Fruit fly (Drosophila melanogaster) whole organism, wandering third instar larva: ENCODE measurements around the gene DnaJ-H.

Source experiments
- Abd-B ChIP-seq: fragments of >200 bp; optimal IDR thresholded peaks from 2 replicates; lab custom pipeline; 2017; ENCODE audit warnings: missing biosample characterization, missing genetic modification characterization
- CG32264 ChIP-seq: fragments of 200-800 bp; sonication (Bioruptor generic); optimal IDR thresholded peaks from 2 replicates; lab custom pipeline; 2016; ENCODE audit warnings: missing biosample characterization, missing genetic modification characterization
- CG9705 ChIP-seq: fragments of 200-800 bp; sonication (Bioruptor generic); optimal IDR thresholded peaks from 2 replicates; lab custom pipeline; 2018; ENCODE audit warnings: missing biosample characterization, mild to moderate bottlenecking, missing genetic modification characterization
- CrebA ChIP-seq: fragments of 200-800 bp; sonication (Bioruptor generic); optimal IDR thresholded peaks from 2 replicates; lab custom pipeline; 2016; ENCODE audit warnings: missing biosample characterization, mild to moderate bottlenecking, missing genetic modification characterization, borderline replicate concordance
- Dfd ChIP-seq: fragments of >200 bp; optimal IDR thresholded peaks from 2 replicates; lab custom pipeline; 2017; ENCODE audit warnings: missing biosample characterization, missing genetic modification characterization
- Dif ChIP-seq: fragments of 200-275, 200-300 bp; sonication (Bioruptor generic); optimal IDR thresholded peaks from 2 replicates; lab custom pipeline; 2018; ENCODE audit warnings: missing biosample characterization, missing genetic modification characterization; ENCODE audit not compliant: partially characterized antibody
- GATAd ChIP-seq: sonication (Bioruptor generic); optimal IDR thresholded peaks from 2 replicates; lab custom pipeline; 2016; ENCODE audit warnings: missing biosample characterization, missing genetic modification characterization
- HLH106 ChIP-seq: fragments of 200-800 bp; optimal IDR thresholded peaks from 3 replicates; lab custom pipeline; 2019; ENCODE audit warnings: missing biosample characterization, mild to moderate bottlenecking, missing genetic modification characterization, moderate library complexity
- Hnf4 ChIP-seq: fragments of 200-800 bp; sonication (Bioruptor generic); optimal IDR thresholded peaks from 2 replicates; lab custom pipeline; 2016; ENCODE audit warnings: missing biosample characterization, mild to moderate bottlenecking, missing genetic modification characterization
- Hr78 ChIP-seq: fragments of >200 bp; optimal IDR thresholded peaks from 2 replicates; lab custom pipeline; 2017; ENCODE audit warnings: missing biosample characterization, missing genetic modification characterization
- Hr83 ChIP-seq: fragments of 200-300 bp; sonication (Bioruptor generic); optimal IDR thresholded peaks from 2 replicates; lab custom pipeline; 2016; ENCODE audit warnings: missing biosample characterization, mild to moderate bottlenecking, missing genetic modification characterization, moderate library complexity; ENCODE audit not compliant: poor library complexity, severe bottlenecking
- Jra ChIP-seq: sonication (Bioruptor generic); optimal IDR thresholded peaks from 2 replicates; lab custom pipeline; 2016; ENCODE audit warnings: missing biosample characterization, missing genetic modification characterization
- Mio ChIP-seq: sonication (Bioruptor generic); optimal IDR thresholded peaks from 2 replicates; lab custom pipeline; 2016; ENCODE audit warnings: missing biosample characterization, missing genetic modification characterization
- Myc ChIP-seq: fragments of >200 bp; optimal IDR thresholded peaks from 2 replicates; lab custom pipeline; 2017
- N ChIP-seq: fragments of >200 bp; optimal IDR thresholded peaks from 2 replicates; lab custom pipeline; 2018; ENCODE audit warnings: missing biosample characterization, missing external identifiers, missing genetic modification characterization
- OdsH ChIP-seq: fragments of 200-800 bp; sonication (Bioruptor generic); optimal IDR thresholded peaks from 2 replicates; lab custom pipeline; 2016; ENCODE audit warnings: missing biosample characterization, mild to moderate bottlenecking, missing genetic modification characterization
- Rel ChIP-seq, 2 experiments: fragments of 200-800 bp; sonication (Bioruptor generic) in 1 of 2; optimal IDR thresholded peaks; 2 replicates in 1 of 2; 3 replicates in 1 of 2; lab custom pipeline; 2016 to 2019; ENCODE audit warnings: mild to moderate bottlenecking in 2 of 2, missing biosample characterization in 2 of 2, missing genetic modification characterization in 2 of 2, moderate library complexity in 1 of 2
- Sp1 ChIP-seq: fragments of 200-800 bp; sonication (Bioruptor generic); optimal IDR thresholded peaks from 3 replicates; lab custom pipeline; 2019; ENCODE audit warnings: missing biosample characterization, mild to moderate bottlenecking, missing genetic modification characterization, moderate library complexity
- Vsx2 ChIP-seq: fragments of 200-300, 225-300 bp; sonication (Bioruptor generic); optimal IDR thresholded peaks from 2 replicates; lab custom pipeline; 2018; ENCODE audit warnings: missing biosample characterization, missing genetic modification characterization; ENCODE audit not compliant: partially characterized antibody
- br ChIP-seq: fragments of 200-800 bp; sonication (Bioruptor generic); optimal IDR thresholded peaks from 2 replicates; lab custom pipeline; 2016; ENCODE audit warnings: missing biosample characterization, missing genetic modification characterization
- brk ChIP-seq: fragments of 200-800 bp; sonication (Bioruptor generic); optimal IDR thresholded peaks from 2 replicates; lab custom pipeline; 2016; ENCODE audit warnings: missing biosample characterization, mild to moderate bottlenecking, missing genetic modification characterization
- dl ChIP-seq, 2 experiments: fragments of 175-275, 200-275 bp in 1 of 2; fragments of 200-275 bp in 1 of 2; sonication (Bioruptor generic); optimal IDR thresholded peaks; lab custom pipeline; 2018; ENCODE audit warnings: mild to moderate bottlenecking in 2 of 2, missing biosample characterization in 2 of 2, missing genetic modification characterization in 2 of 2, moderate library complexity in 2 of 2; ENCODE audit not compliant: partially characterized antibody in 2 of 2, insufficient read depth in 1 of 2
- dmrt93B ChIP-seq: fragments of 200-800 bp; sonication (Bioruptor generic); optimal IDR thresholded peaks from 2 replicates; lab custom pipeline; 2018; ENCODE audit warnings: missing biosample characterization, mild to moderate bottlenecking, missing genetic modification characterization
- dsf ChIP-seq: sonication (Bioruptor generic); optimal IDR thresholded peaks from 2 replicates; lab custom pipeline; 2016; ENCODE audit warnings: missing biosample characterization, missing genetic modification characterization, borderline replicate concordance
- ey ChIP-seq: fragments of 200-800 bp; sonication (Bioruptor generic); optimal IDR thresholded peaks from 2 replicates; lab custom pipeline; 2016; ENCODE audit warnings: missing biosample characterization, missing genetic modification characterization
- foxo ChIP-seq, 2 experiments: fragments of 200-800 bp; sonication (Bioruptor generic); optimal IDR thresholded peaks; 2 replicates in 1 of 2; 3 replicates in 1 of 2; lab custom pipeline; 2016 to 2017; ENCODE audit warnings: missing biosample characterization in 2 of 2, missing genetic modification characterization in 2 of 2
- fru ChIP-seq: fragments of 200-800 bp; sonication (Bioruptor generic); optimal IDR thresholded peaks from 3 replicates; lab custom pipeline; 2016; ENCODE audit warnings: missing biosample characterization, mild to moderate bottlenecking, missing genetic modification characterization
- h ChIP-seq: fragments of 200-800 bp; sonication (Bioruptor generic); optimal IDR thresholded peaks from 3 replicates; lab custom pipeline; 2016; ENCODE audit warnings: missing biosample characterization, mild to moderate bottlenecking, missing genetic modification characterization
- jim ChIP-seq: fragments of 175-275, 200-325 bp; sonication (Bioruptor generic); optimal IDR thresholded peaks from 2 replicates; lab custom pipeline; 2016; ENCODE audit warnings: missing biosample characterization, mild to moderate bottlenecking, missing genetic modification characterization
- lola ChIP-seq: fragments of >200 bp; optimal IDR thresholded peaks from 2 replicates; lab custom pipeline; 2017; ENCODE audit warnings: missing biosample characterization, missing genetic modification characterization
- pan ChIP-seq: fragments of >200 bp; optimal IDR thresholded peaks from 2 replicates; lab custom pipeline; 2017
- psq ChIP-seq: fragments of 200-800 bp; sonication (Bioruptor generic); optimal IDR thresholded peaks from 3 replicates; lab custom pipeline; 2017; ENCODE audit warnings: missing biosample characterization, mild to moderate bottlenecking, missing genetic modification characterization, moderate library complexity
- rgr ChIP-seq: fragments of 200-800 bp; sonication (Bioruptor generic); optimal IDR thresholded peaks from 3 replicates; lab custom pipeline; 2016; ENCODE audit warnings: missing biosample characterization, mild to moderate bottlenecking, missing genetic modification characterization
- sage ChIP-seq: fragments of 200-800 bp; sonication (Bioruptor generic); optimal IDR thresholded peaks from 2 replicates; lab custom pipeline; 2016; ENCODE audit warnings: missing biosample characterization, mild to moderate bottlenecking, missing genetic modification characterization
- sv ChIP-seq: fragments of 200-800 bp; sonication (Bioruptor generic); optimal IDR thresholded peaks from 3 replicates; lab custom pipeline; 2016; ENCODE audit warnings: missing biosample characterization, missing genetic modification characterization
- tai ChIP-seq: sonication (Bioruptor generic); optimal IDR thresholded peaks from 2 replicates; lab custom pipeline; 2016; ENCODE audit warnings: missing biosample characterization, missing genetic modification characterization
- usp ChIP-seq: fragments of >200 bp; optimal IDR thresholded peaks from 2 replicates; lab custom pipeline; 2017; ENCODE audit warnings: missing biosample characterization, missing genetic modification characterization
- woc ChIP-seq: sonication (Bioruptor generic); optimal IDR thresholded peaks from 2 replicates; lab custom pipeline; 2016; ENCODE audit warnings: missing biosample characterization, mild to moderate bottlenecking, missing genetic modification characterization

DnaJ-H gene

DNA sequence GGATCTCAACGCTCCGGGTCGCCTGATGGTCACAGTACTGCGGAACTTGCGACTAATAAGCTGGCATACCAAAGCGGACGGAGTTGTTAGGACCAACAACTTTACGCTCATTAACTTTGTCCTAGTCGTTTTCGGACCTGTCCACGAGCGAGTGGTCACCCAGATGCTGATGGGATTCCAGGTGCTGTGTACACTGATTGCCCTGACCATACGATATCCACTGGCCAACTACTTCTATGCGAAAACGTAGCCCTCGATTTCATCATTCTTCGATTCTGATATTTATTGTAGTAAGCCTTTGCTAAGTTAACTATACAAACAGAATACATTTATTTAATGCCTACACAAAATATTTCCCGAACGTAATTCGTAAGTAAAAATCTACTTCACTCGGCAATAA lies 17.3 kb upstream of the DnaJ-H start, which contains the start of gene Rsph1:
TSS of gene Rsph1 (plus strand) at position 301 of the 400 bp plus-strand sequence.
- TF ChIP-seq GATAd = no peak
- no peak for TF ChIP-seq dl (GFP tag; optimal IDR thresholded peaks at IDR 0.05; lab: Kevin White, UChicago; ENCODE audit: insufficient read depth in 1 of 2, partially characterized antibody in 2 of 2)

DNA sequence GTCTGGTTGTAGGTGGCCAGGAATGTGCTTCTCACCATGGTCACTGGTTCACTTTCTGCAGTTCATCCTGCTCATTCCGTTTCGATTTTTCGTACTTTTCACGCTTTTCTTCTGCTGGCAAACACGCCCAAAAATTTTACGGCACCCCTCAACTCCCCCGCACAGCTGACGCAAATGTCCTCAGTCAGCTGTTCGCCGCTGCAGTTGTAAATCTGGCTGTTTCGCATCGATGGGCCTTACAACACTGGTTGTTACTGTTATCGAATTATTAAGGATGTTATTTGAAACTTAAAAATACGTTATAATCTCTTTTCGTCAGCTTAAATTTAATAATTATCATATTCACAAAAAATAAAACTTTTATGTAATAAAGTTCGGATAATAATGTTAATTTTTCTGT lies 16.5 kb upstream of the DnaJ-H start, which contains the start of gene Mgat3:
TSS of gene Mgat3 (minus strand) at position 182 of the 400 bp plus-strand sequence.
- TF ChIP-seq ey (GFP tag; lab: Kevin White, UChicago) (no peak), Vsx2 (GFP tag; lab: Kevin White, UChicago) (no peak), brk (GFP tag; lab: Kevin White, UChicago) (no peak), fru (GFP tag; lab: Kevin White, UChicago) (no peak), Sp1 (GFP tag; lab: Kevin White, UChicago) (no peak), Abd-B (GFP tag; lab: Kevin White, UChicago) (no peak), h (GFP tag; lab: Kevin White, UChicago) (no peak), jim (GFP tag; lab: Kevin White, UChicago) (no peak), OdsH (GFP tag; lab: Kevin White, UChicago) (no peak), dsf (no peak)

- no peak for TF ChIP-seq Rel (GFP tag; optimal IDR thresholded peaks at IDR 0.05; lab: Kevin White, UChicago)
- TF ChIP-seq Rel (tag; optimal IDR thresholded peaks at IDR 0.05; lab: Kevin White, UChicago) = peak; percentile 97
- TF ChIP-seq CrebA (GFP tag; lab: Kevin White, UChicago) = no peak
Measured at dm6 chr2L:13179095-13179494, 13.2 kb upstream of the DnaJ-H start, which contains the start of gene Alg7. Gene Alg7, plus strand, starts transcription at chr2L:13179247.

dm6 chr2L:13176701-13177249 lies 10.9 kb upstream of the DnaJ-H start, which contains the start of the genes Sfmbt and CG5439:
Gene Sfmbt, minus strand, starts transcription at chr2L:13176785.
Gene CG5439, plus strand, starts transcription at chr2L:13177150.
- TF ChIP-seq Dif (GFP tag; lab: Kevin White, UChicago) = no peak
- no peak for TF ChIP-seq dmrt93B (GFP tag; lab: Kevin White, UChicago)
- no peak for TF ChIP-seq Dfd
- TF ChIP-seq foxo (GFP tag; optimal IDR thresholded peaks at IDR 0.05; lab: Kevin White, UChicago) = peak in 1 of 2 experiments; percentile 87
- TF ChIP-seq Mio = peak; percentile 41
- no peak for TF ChIP-seq jim (GFP tag; lab: Kevin White, UChicago)
- peak; percentile 76 for TF ChIP-seq Sp1 (GFP tag; lab: Kevin White, UChicago)
- TF ChIP-seq h (GFP tag; lab: Kevin White, UChicago) = peak; percentile 84
- no peak for TF ChIP-seq Myc
- TF ChIP-seq CG32264 = peak; percentile 40
- TF ChIP-seq usp (GFP tag; lab: Kevin White, UChicago) = no peak
- no peak for TF ChIP-seq brk (GFP tag; lab: Kevin White, UChicago)
- peak; percentile 68 for TF ChIP-seq psq (GFP tag; lab: Kevin White, UChicago)
- TF ChIP-seq CG9705 (GFP tag; lab: Kevin White, UChicago) = peak; percentile 77
- no peak for TF ChIP-seq sage (GFP tag; lab: Kevin White, UChicago)
- TF ChIP-seq woc = no peak
- TF ChIP-seq HLH106 (tag; lab: Kevin White, UChicago) = peak; percentile 84
- peak; percentile 63 for TF ChIP-seq GATAd
- no peak for TF ChIP-seq Hr78 (GFP tag; lab: Kevin White, UChicago)
- TF ChIP-seq Vsx2 (GFP tag; lab: Kevin White, UChicago) = no peak
- TF ChIP-seq Abd-B (GFP tag; lab: Kevin White, UChicago) = no peak
- no peak for TF ChIP-seq pan (lab: Kevin White, UChicago)
- TF ChIP-seq OdsH (GFP tag; lab: Kevin White, UChicago) = peak; percentile 73
- TF ChIP-seq Hr83 = peak; percentile 86
- TF ChIP-seq rgr (GFP tag; lab: Kevin White, UChicago) = peak; percentile 77
- TF ChIP-seq dl (GFP tag; optimal IDR thresholded peaks at IDR 0.05; lab: Kevin White, UChicago; ENCODE audit: insufficient read depth in 1 of 2, partially characterized antibody in 2 of 2) = no peak
- TF ChIP-seq Hnf4 = no peak
- peak; percentile 76 for TF ChIP-seq ey (GFP tag; lab: Kevin White, UChicago)
- no peak for TF ChIP-seq tai (GFP tag; lab: Kevin White, UChicago)
- TF ChIP-seq Rel (GFP tag; optimal IDR thresholded peaks at IDR 0.05; lab: Kevin White, UChicago) = no peak
- TF ChIP-seq Rel (tag; optimal IDR thresholded peaks at IDR 0.05; lab: Kevin White, UChicago) = peak; percentile 31
- no peak for TF ChIP-seq CrebA (GFP tag; lab: Kevin White, UChicago)
- no peak for TF ChIP-seq N (GFP tag; lab: Kevin White, UChicago)
- no peak for TF ChIP-seq lola (GFP tag; lab: Kevin White, UChicago)
- TF ChIP-seq dsf = peak; percentile 78
- TF ChIP-seq sv = peak; percentile 79
- no peak for TF ChIP-seq Jra (GFP tag; lab: Kevin White, UChicago)
- peak; percentile 76 for TF ChIP-seq br (GFP tag; lab: Kevin White, UChicago)
- peak; percentile 81 for TF ChIP-seq fru (GFP tag; lab: Kevin White, UChicago)
- TF ChIP-seq, all 38 proteins: peak for 18
